Worm (Caenorhabditis elegans): Measurements from ENCODE around the gene jmjd-3.2.
"Not testable (repeated sequence)": the region's sequence is repeated elsewhere in the genome, so short reads cannot be mapped to it uniquely, and the experiment has no call there.

jmjd-3.2 gene

ce11 chrX:14435648-14436155 lies 12.3 kb upstream of the jmjd-3.2 start:
- no peak for TF ChIP-seq lsl-1 (GFP tag; optimal IDR thresholded peaks at IDR 0.05)
- peak; percentile 65 for TF ChIP-seq ztf-18 (tag; optimal IDR thresholded peaks at IDR 0.05)

ce11 chrX:14437806-14438205 lies 10.2 kb upstream of the jmjd-3.2 start:
- TF ChIP-seq sptf-2 (GFP tag; optimal IDR thresholded peaks at IDR 0.05) = peak; percentile 69
- peak; percentile 53 for TF ChIP-seq snpc-4 (GFP tag; optimal IDR thresholded peaks at IDR 0.05)
- peak in 3 of 4 experiments; percentile 59 to 88 (median 76) for TF ChIP-seq snpc-4 (tag; optimal IDR thresholded peaks at IDR 0.05)
- TF ChIP-seq snpc-1.3 (tag; optimal IDR thresholded peaks at IDR 0.05; ENCODE audit: insufficient read depth) = peak; percentile 2
- TF ChIP-seq hmg-1.2 (GFP tag; IDR thresholded peaks at IDR 0.05) = peak; percentile 67
- peak; percentile 68 for TF ChIP-seq zim-3 (tag; optimal IDR thresholded peaks at IDR 0.05)
- peak; percentile 79 for TF ChIP-seq lin-40 (tag; optimal IDR thresholded peaks at IDR 0.05)
- TF ChIP-seq tbp1 (GFP tag; optimal IDR thresholded peaks at IDR 0.05) = peak; percentile 89
- TF ChIP-seq repo-1 (tag; optimal IDR thresholded peaks at IDR 0.05) = peak; percentile 67
- TF ChIP-seq die-1 (tag; optimal IDR thresholded peaks at IDR 0.05) = peak; percentile 67
- TF ChIP-seq Y56A3A.18 (GFP tag; IDR thresholded peaks at IDR 0.05) = peak; percentile 74; the same call in 1 of the 2 replicates
- TF ChIP-seq B0261.1 (tag; optimal IDR thresholded peaks at IDR 0.05) = peak; percentile 80
- TF ChIP-seq lsl-1 (GFP tag; optimal IDR thresholded peaks at IDR 0.05) = peak; percentile 9
- TF ChIP-seq ceh-100 (GFP tag; IDR thresholded peaks at IDR 0.05) = 0 out of 2 replicates have a peak, but pooled peaks have one; percentile 17
- TF ChIP-seq nhr-90 (tag; optimal IDR thresholded peaks at IDR 0.05) = peak; percentile 64
- TF ChIP-seq him-1 (tag; optimal IDR thresholded peaks at IDR 0.05) = peak; percentile 56
- TF ChIP-seq nhr-80 (tag; optimal IDR thresholded peaks at IDR 0.05) = peak; percentile 18
- TF ChIP-seq let-607 (tag; optimal IDR thresholded peaks at IDR 0.05) = peak; percentile 3 to 14
- peak; percentile 25 for TF ChIP-seq atf-7 (tag; optimal IDR thresholded peaks at IDR 0.05)
- peak; percentile 83; the same call in 1 of the 2 replicates for TF ChIP-seq dox-1 (GFP tag; IDR thresholded peaks at IDR 0.05)
- TF ChIP-seq nhr-120 (GFP tag; IDR thresholded peaks at IDR 0.05) = 0 out of 2 replicates have a peak, but pooled peaks have one; percentile 16
- peak; percentile 77 for TF ChIP-seq rpc-1 (optimal IDR thresholded peaks at IDR 0.05)
- peak; percentile 81 for TF ChIP-seq rpc-1 (tag; optimal IDR thresholded peaks at IDR 0.05)
- TF ChIP-seq cebp-1 (GFP tag; IDR thresholded peaks at IDR 0.05) = peak; percentile 49; the same call in 1 of the 2 replicates
- not testable (repeated sequence) for TF ChIP-seq cebp-1 (tag; optimal IDR thresholded peaks at IDR 0.05)
- peak; percentile 68 for TF ChIP-seq ZK185.1 (tag; optimal IDR thresholded peaks at IDR 0.05; ENCODE audit: poor library complexity, severe bottlenecking)
- 0 out of 2 replicates have a peak, but pooled peaks have one; percentile 12 for TF ChIP-seq egrh-3 (GFP tag; IDR thresholded peaks at IDR 0.05)
- peak; percentile 50 for TF ChIP-seq madf-10 (tag; optimal IDR thresholded peaks at IDR 0.05)
- peak; percentile 81 for TF ChIP-seq lin-26 (GFP tag; IDR thresholded peaks at IDR 0.05)
- TF ChIP-seq ztf-26 (tag; optimal IDR thresholded peaks at IDR 0.05) = peak; percentile 85
- TF ChIP-seq pbrm-1 (GFP tag; IDR thresholded peaks at IDR 0.05) = peak; percentile 70
- TF ChIP-seq mxl-1 (tag; optimal IDR thresholded peaks at IDR 0.05) = peak; percentile 61
- peak; percentile 63 for TF ChIP-seq ztf-18 (tag; optimal IDR thresholded peaks at IDR 0.05)
- peak; percentile 49; the same call in 1 of the 2 replicates for TF ChIP-seq rcor-1 (GFP tag; IDR thresholded peaks at IDR 0.05)
- TF ChIP-seq chd-7 (tag; optimal IDR thresholded peaks at IDR 0.05) = peak; percentile 39
- TF ChIP-seq D2030.7 (GFP tag; IDR thresholded peaks at IDR 0.05) = peak; percentile 64
- peak; percentile 26 for TF ChIP-seq athp-1 (tag; optimal IDR thresholded peaks at IDR 0.05)

- TF ChIP-seq ceh-91 (GFP tag; IDR thresholded peaks at IDR 0.05) (no peak), F10E7.11 (tag; optimal IDR thresholded peaks at IDR 0.05) (no peak), B0261.1 (tag; optimal IDR thresholded peaks at IDR 0.05) (no peak), F37B4.10 (GFP tag; IDR thresholded peaks at IDR 0.05) (no peak)
Measured at ce11 chrX:14442321-14442720, 5.7 kb upstream of the jmjd-3.2 start, which contains the start of gene F23D12.3. F23D12.3 (plus strand) TSS chrX:14442621.
